Worm (Caenorhabditis elegans) whole organism, midembryonic: ENCODE measurements around the gene snr-4.
A peak's percentile ranks its signal among the peaks of the same experiment; 100 is the strongest.

ENCODE experiments used
- T22C8.4 ChIP-seq: fragments of 200-800 bp; sonication (Bioruptor generic); IDR thresholded peaks from 2 replicates; pipeline ENCODE4 v1.3.6; 2022; ENCODE audit warnings: missing genetic modification characterization, missing compliant biosample characterization
- cog-1 ChIP-seq: sonication (generic microtip); optimal IDR thresholded peaks from 2 replicates; lab custom pipeline; 2016; ENCODE audit warnings: missing genetic modification characterization, missing compliant biosample characterization
- flt-1 ChIP-seq: fragments of 200-800 bp; sonication (Bioruptor generic); IDR thresholded peaks from 2 replicates; pipeline ENCODE4 v1.3.6; 2022; ENCODE audit warnings: missing genetic modification characterization, missing compliant biosample characterization
- klf-2 ChIP-seq: fragments of 200-800 bp; sonication (Bioruptor generic); conservative IDR thresholded peaks from 2 replicates; pipeline ENCODE4 v1.3.6; 2022; ENCODE audit warnings: missing genetic modification reagents, missing genetic modification characterization, missing compliant biosample characterization
- med-1 ChIP-seq: sonication (generic microtip); optimal IDR thresholded peaks from 2 replicates; lab custom pipeline; 2017; ENCODE audit warnings: missing genetic modification characterization, mild to moderate bottlenecking, missing compliant biosample characterization, antibody characterized with exemption, missing genetic modification reagents; ENCODE audit not compliant: insufficient read depth
- ref-1 ChIP-seq: fragments of 200-800 bp; sonication (Bioruptor generic); conservative IDR thresholded peaks from 2 replicates; pipeline ENCODE4 v1.3.6; 2022; ENCODE audit warnings: missing genetic modification reagents, missing genetic modification characterization, missing compliant biosample characterization
- tab-1 ChIP-seq: fragments of 200-800 bp; sonication (Bioruptor generic); IDR thresholded peaks from 2 replicates; pipeline ENCODE4 v1.3.6; 2022; ENCODE audit warnings: missing genetic modification characterization, missing compliant biosample characterization
- ztf-23 ChIP-seq: fragments of 200-800 bp; sonication (Bioruptor generic); IDR thresholded peaks from 2 replicates; pipeline ENCODE4 v1.3.6; 2022; ENCODE audit warnings: missing genetic modification reagents, missing genetic modification characterization, missing compliant biosample characterization
- ztf-29 ChIP-seq: fragments of 200-800 bp; sonication (Bioruptor generic); IDR thresholded peaks from 2 replicates; pipeline ENCODE4 v1.3.6; 2022; ENCODE audit warnings: missing genetic modification reagents, missing genetic modification characterization, missing compliant biosample characterization

The snr-4 gene

ce11 chrV:12006495-12006894 lies 27.0 kb upstream of the snr-4 start, which contains the start of gene F57F5.3:
F57F5.3 (minus strand) TSS chrV:12006595.
- TF ChIP-seq cog-1 (no peak), med-1 (GFP tag; lab: Kevin White, UChicago) (no peak), ref-1 (GFP tag; lab: Robert Waterston, UW) (no peak), ztf-23 (GFP tag; lab: Robert Waterston, UW) (no peak), ztf-29 (GFP tag; lab: Robert Waterston, UW) (no peak), T22C8.4 (GFP tag; lab: Robert Waterston, UW) (no peak), flt-1 (GFP tag; lab: Robert Waterston, UW) (no peak), tab-1 (GFP tag; lab: Robert Waterston, UW) (no peak)

- TF ChIP-seq tab-1 (GFP tag; lab: Robert Waterston, UW) (no peak), ztf-29 (GFP tag; lab: Robert Waterston, UW) (no peak), T22C8.4 (GFP tag; lab: Robert Waterston, UW) (no peak), klf-2 (GFP tag; lab: Robert Waterston, UW) (no peak), cog-1 (no peak), flt-1 (GFP tag; lab: Robert Waterston, UW) (no peak)
These were observed 25.0 kb upstream of the snr-4 start for ce11 chrV:12004501-12004940.

ce11 chrV:12002866-12003485 lies 23.5 kb upstream of the snr-4 start, which contains the start of gene cpr-9:
cpr-9 (plus strand) TSS chrV:12003053.
- no peak for TF ChIP-seq flt-1 (GFP tag; lab: Robert Waterston, UW)
- no peak for TF ChIP-seq med-1 (GFP tag; lab: Kevin White, UChicago)
- no peak for TF ChIP-seq ztf-23 (GFP tag; lab: Robert Waterston, UW)
- TF ChIP-seq ztf-29 (GFP tag; lab: Robert Waterston, UW), result no peak
- TF ChIP-seq cog-1, result no peak

ce11 chrV:12001747-12002456 lies 22.4 kb upstream of the snr-4 start, which contains the start of gene gcy-33:
gcy-33 (minus strand) TSS chrV:12001797.
- TF ChIP-seq ref-1 (GFP tag; lab: Robert Waterston, UW) (peak; percentile 97), cog-1 (peak; percentile 85), flt-1 (GFP tag; lab: Robert Waterston, UW) (peak; percentile 98), med-1 (GFP tag; lab: Kevin White, UChicago) (peak; percentile 88), ztf-23 (GFP tag; lab: Robert Waterston, UW) (peak; percentile 97), ztf-29 (GFP tag; lab: Robert Waterston, UW) (peak; percentile 97), T22C8.4 (GFP tag; lab: Robert Waterston, UW) (peak; percentile 96), tab-1 (GFP tag; lab: Robert Waterston, UW) (peak; percentile 99), klf-2 (GFP tag; lab: Robert Waterston, UW) (peak; percentile 97)

- TF ChIP-seq ztf-29 (GFP tag; lab: Robert Waterston, UW) (no peak), ref-1 (GFP tag; lab: Robert Waterston, UW) (no peak), med-1 (GFP tag; lab: Kevin White, UChicago) (no peak)
These were observed 17.9 kb upstream of the snr-4 start for ce11 chrV:11997403-11997802.

- TF ChIP-seq klf-2 (GFP tag; lab: Robert Waterston, UW), result no peak
- TF ChIP-seq ref-1 (GFP tag; lab: Robert Waterston, UW), result no peak
- TF ChIP-seq tab-1 (GFP tag; lab: Robert Waterston, UW), result no peak
- no peak for TF ChIP-seq cog-1
- no peak for TF ChIP-seq med-1 (GFP tag; lab: Kevin White, UChicago)
- TF ChIP-seq ztf-23 (GFP tag; lab: Robert Waterston, UW), result no peak
- no peak for TF ChIP-seq ztf-29 (GFP tag; lab: Robert Waterston, UW)
- TF ChIP-seq flt-1 (GFP tag; lab: Robert Waterston, UW), result no peak
- TF ChIP-seq T22C8.4 (GFP tag; lab: Robert Waterston, UW), result no peak
These were observed 16.3 kb upstream of the snr-4 start, which contains the start of gene C52E4.12 for ce11 chrV:11995862-11996261. C52E4.12 (plus strand) TSS chrV:11996162.

ce11 chrV:11993706-11994345 lies 14.3 kb upstream of the snr-4 start, which contains the start of the genes cyl-1 and C52E4.7:
cyl-1 (minus strand) TSS chrV:11993723.
C52E4.7 (plus strand) TSS chrV:11994295.
- no peak for TF ChIP-seq flt-1 (GFP tag; lab: Robert Waterston, UW)

ce11 chrV:11990511-11991127 lies 11.1 kb upstream of the snr-4 start:
- TF ChIP-seq tab-1 (GFP tag; lab: Robert Waterston, UW), result no peak

ce11 chrV:11989861-11990260 lies 10.3 kb upstream of the snr-4 start:
- no peak for TF ChIP-seq klf-2 (GFP tag; lab: Robert Waterston, UW)
- TF ChIP-seq ztf-29 (GFP tag; lab: Robert Waterston, UW), result no peak
- no peak for TF ChIP-seq med-1 (GFP tag; lab: Kevin White, UChicago)
- no peak for TF ChIP-seq flt-1 (GFP tag; lab: Robert Waterston, UW)
- TF ChIP-seq tab-1 (GFP tag; lab: Robert Waterston, UW), result no peak
